Fruit fly (Drosophila melanogaster) whole organism, embryonic: ENCODE measurements around the gene Ir67b.

Experiments used
- Antp ChIP-seq: fragments of 200-800 bp; sonication (Bioruptor generic); optimal IDR thresholded peaks from 3 replicates; lab custom pipeline; 2016; ENCODE audit warnings: missing biosample characterization, missing genetic modification characterization
- C15 ChIP-seq: fragments of 200-800 bp; sonication (Bioruptor generic); IDR thresholded peaks from 3 replicates; pipeline ENCODE4 v1.3.6; 2022; ENCODE audit warnings: missing biosample characterization, missing genetic modification characterization
- CG11504 ChIP-seq: fragments of 200-800 bp; sonication (Bioruptor generic); optimal IDR thresholded peaks from 3 replicates; lab custom pipeline; 2019; ENCODE audit warnings: missing biosample characterization, mild to moderate bottlenecking, missing genetic modification characterization, moderate library complexity
- CG1233 ChIP-seq: fragments of 200-800 bp; sonication (Bioruptor generic); optimal IDR thresholded peaks from 4 replicates; lab custom pipeline; 2018; ENCODE audit warnings: missing biosample characterization, mild to moderate bottlenecking, missing genetic modification characterization
- CG18011 ChIP-seq: fragments of 200-800 bp; sonication (Bioruptor generic); optimal IDR thresholded peaks from 2 replicates; lab custom pipeline; 2017; ENCODE audit warnings: missing biosample characterization, missing genetic modification characterization, mild to moderate bottlenecking, moderate library complexity, missing genotype
- CG18619 ChIP-seq: fragments of 200-800 bp; sonication (Bioruptor generic); optimal IDR thresholded peaks from 3 replicates; lab custom pipeline; 2017; ENCODE audit warnings: missing biosample characterization, mild to moderate bottlenecking, missing genetic modification characterization
- CG8478 ChIP-seq: fragments of >200 bp; optimal IDR thresholded peaks from 2 replicates; lab custom pipeline; 2018
- Ets65A ChIP-seq: fragments of 200-800 bp; sonication (Bioruptor generic); peaks from one replicate; lab custom pipeline; 2016; ENCODE audit warnings: missing biosample characterization, missing genetic modification characterization
- Ptx1 ChIP-seq: fragments of 200-800 bp; sonication (Bioruptor generic); IDR thresholded peaks from 2 replicates; pipeline ENCODE4 v1.3.6; 2022; ENCODE audit warnings: missing biosample characterization, missing genetic modification characterization
- esg ChIP-seq: fragments of 200-800 bp; sonication (Bioruptor generic); conservative IDR thresholded peaks from 2 replicates; pipeline ENCODE4 v1.3.6; 2022; ENCODE audit warnings: missing biosample characterization, missing genetic modification characterization
- fd3F ChIP-seq: fragments of 200-800 bp; sonication (Bioruptor generic); optimal IDR thresholded peaks from 2 replicates; lab custom pipeline; 2018; ENCODE audit warnings: missing biosample characterization, mild to moderate bottlenecking, missing genetic modification characterization, moderate library complexity
- klu ChIP-seq: fragments of 200-800 bp; sonication (Bioruptor generic); IDR thresholded peaks from 2 replicates; pipeline ENCODE4 v1.3.6; 2022; ENCODE audit warnings: missing biosample characterization, missing genetic modification characterization
- pan ChIP-seq, 4 experiments: fragments of >200 bp in 3 of 4; fragments of 200-800 bp in 1 of 4; sonication (Bioruptor generic) in 1 of 4; optimal IDR thresholded peaks in 3 of 4; IDR thresholded peaks in 1 of 4; 2 replicates each; pipeline versions ENCODE4 v1.3.6 to Lab custom; 2017 to 2022; ENCODE audit warnings: missing biosample characterization in 2 of 4, missing genetic modification characterization in 2 of 4, mixed read lengths in 1 of 4
- tio ChIP-seq: fragments of 200-800 bp; sonication (Bioruptor generic); optimal IDR thresholded peaks from 2 replicates; lab custom pipeline; 2017; ENCODE audit warnings: missing biosample characterization, missing genetic modification characterization, inconsistent platforms

- TF ChIP-seq klu (no peak), tio (no peak), esg (peak; percentile 36; the same call in 1 of the 2 replicates), CG8478 (lab: Kevin White, UChicago) (no peak), Ptx1 (GFP tag; lab: Robert Waterston, UW) (0 out of 2 replicates have a peak, but pooled peaks have one; percentile 14), CG18011 (GFP tag; lab: Kevin White, UChicago) (no peak), Ets65A (GFP tag; lab: Kevin White, UChicago) (no peak), CG18619 (GFP tag; lab: Kevin White, UChicago) (no peak), fd3F (GFP tag; lab: Kevin White, UChicago) (no peak), CG11504 (tag; lab: Kevin White, UChicago) (peak; percentile 77), CG1233 (GFP tag; lab: Kevin White, UChicago) (no peak), Antp (no peak), C15 (GFP tag; lab: Robert Waterston, UW) (no peak), pan (optimal IDR thresholded peaks at IDR 0.05; lab: Kevin White, UChicago) (no peak), pan (GFP tag; optimal IDR thresholded peaks at IDR 0.05 in 1 of 2, IDR thresholded peaks at IDR 0.05 in 1 of 2) (no peak)
Observed at dm6 chr3L:10428746-10429145, 3.0 kb downstream of the Ir67b start.
